Fruit fly (Drosophila melanogaster) whole organism, embryonic: ENCODE results near the gene Cont.

Source experiments
- ATbp ChIP-seq: fragments of 200-800 bp; sonication (Bioruptor generic); optimal IDR thresholded peaks from 2 replicates; lab custom pipeline; 2017; ENCODE audit warnings: missing biosample characterization, mild to moderate bottlenecking, missing genetic modification characterization, missing genetic modification reagents
- Atf-2 ChIP-seq: fragments of 200-800 bp; sonication (Bioruptor generic); optimal IDR thresholded peaks from 2 replicates; lab custom pipeline; 2016; ENCODE audit warnings: missing biosample characterization, missing genetic modification characterization
- CG12155 ChIP-seq: fragments of 200-800 bp; sonication (Bioruptor generic); optimal IDR thresholded peaks from 3 replicates; lab custom pipeline; 2016; ENCODE audit warnings: missing biosample characterization, missing genetic modification characterization
- CG1233 ChIP-seq: fragments of 200-800 bp; sonication (Bioruptor generic); optimal IDR thresholded peaks from 4 replicates; lab custom pipeline; 2018; ENCODE audit warnings: missing biosample characterization, mild to moderate bottlenecking, missing genetic modification characterization
- CG13287 ChIP-seq: fragments of 200-800 bp; sonication (Bioruptor generic); IDR thresholded peaks from 2 replicates; pipeline ENCODE4 v1.3.6; 2022; ENCODE audit warnings: missing biosample characterization, missing genetic modification characterization; ENCODE audit not compliant: partially characterized antibody
- CG1647 ChIP-seq: fragments of 200-800 bp; sonication (Bioruptor generic); optimal IDR thresholded peaks from 3 replicates; lab custom pipeline; 2016; ENCODE audit warnings: missing biosample characterization, missing genetic modification characterization
- CG17385 ChIP-seq: fragments of 200-800 bp; sonication (Bioruptor generic); optimal IDR thresholded peaks from 3 replicates; lab custom pipeline; 2018; ENCODE audit warnings: missing biosample characterization, mild to moderate bottlenecking, missing genetic modification characterization
- CG18476 ChIP-seq: fragments of 200-800 bp; sonication (Bioruptor generic); optimal IDR thresholded peaks from 2 replicates; lab custom pipeline; 2016; ENCODE audit warnings: missing biosample characterization, mild to moderate bottlenecking, missing genetic modification characterization
- CG18619 ChIP-seq: fragments of 200-800 bp; sonication (Bioruptor generic); optimal IDR thresholded peaks from 3 replicates; lab custom pipeline; 2017; ENCODE audit warnings: missing biosample characterization, mild to moderate bottlenecking, missing genetic modification characterization
- CG32772 ChIP-seq: fragments of 200-800 bp; sonication (Bioruptor generic); IDR thresholded peaks from 2 replicates; pipeline ENCODE4 v1.3.6; 2022; ENCODE audit warnings: missing biosample characterization, missing genetic modification characterization
- CG34376 ChIP-seq: fragments of 200-800 bp; sonication (Bioruptor generic); optimal IDR thresholded peaks from 2 replicates; lab custom pipeline; 2018; ENCODE audit warnings: missing biosample characterization, mild to moderate bottlenecking, missing genetic modification characterization
- CG42726 ChIP-seq: fragments of 200-800 bp; sonication (Bioruptor generic); IDR thresholded peaks from 2 replicates; pipeline ENCODE4 v1.3.6; 2022; ENCODE audit warnings: missing biosample characterization, missing genetic modification characterization; ENCODE audit not compliant: partially characterized antibody
- CG4820 ChIP-seq: fragments of 200-800 bp; sonication (Bioruptor generic); optimal IDR thresholded peaks from 3 replicates; lab custom pipeline; 2016; ENCODE audit warnings: missing biosample characterization, missing genetic modification characterization
- CG6854 ChIP-seq: fragments of 200-800 bp; sonication (Bioruptor generic); optimal IDR thresholded peaks from 3 replicates; lab custom pipeline; 2017; ENCODE audit warnings: missing biosample characterization, mild to moderate bottlenecking, missing genetic modification characterization
- CG8281 ChIP-seq: fragments of 200-800 bp; sonication (Bioruptor generic); optimal IDR thresholded peaks from 2 replicates; lab custom pipeline; 2018; ENCODE audit warnings: missing biosample characterization, mild to moderate bottlenecking, missing genetic modification characterization, moderate library complexity
- CG8388 ChIP-seq: fragments of 200-800 bp; sonication (Bioruptor generic); optimal IDR thresholded peaks from 2 replicates; lab custom pipeline; 2019; ENCODE audit warnings: missing biosample characterization, mild to moderate bottlenecking, missing genetic modification characterization, moderate library complexity
- CG9437 ChIP-seq: fragments of 200-800 bp; sonication (Bioruptor generic); optimal IDR thresholded peaks from 2 replicates; lab custom pipeline; 2018; ENCODE audit warnings: missing biosample characterization, mild to moderate bottlenecking, missing genetic modification characterization
- CG9817 ChIP-seq: fragments of 200-800 bp; sonication (Bioruptor generic); optimal IDR thresholded peaks from 2 replicates; lab custom pipeline; 2018; ENCODE audit warnings: missing biosample characterization, mild to moderate bottlenecking, missing genetic modification characterization, moderate library complexity
- CG9876 ChIP-seq: fragments of 200-800 bp; sonication (Bioruptor generic); optimal IDR thresholded peaks from 2 replicates; lab custom pipeline; 2016; ENCODE audit warnings: missing biosample characterization, missing genetic modification characterization
- CG9932 ChIP-seq: fragments of 200-800 bp; sonication (Bioruptor generic); IDR thresholded peaks from 2 replicates; pipeline ENCODE4 v1.3.6; 2022; ENCODE audit warnings: missing biosample characterization, missing genetic modification characterization
- CHES-1-like ChIP-seq: fragments of 200-800 bp; sonication (Bioruptor generic); optimal IDR thresholded peaks from 2 replicates; lab custom pipeline; 2016; ENCODE audit warnings: missing biosample characterization, missing genetic modification characterization
- CkIIα-i1 ChIP-seq: fragments of 200-800 bp; sonication (Bioruptor generic); IDR thresholded peaks from 2 replicates; pipeline ENCODE4 v1.3.6; 2022; ENCODE audit warnings: missing biosample characterization, missing genetic modification characterization
- D19B ChIP-seq: fragments of 200-800 bp; sonication (Bioruptor generic); optimal IDR thresholded peaks from 2 replicates; lab custom pipeline; 2017; ENCODE audit warnings: missing biosample characterization, mild to moderate bottlenecking, missing genetic modification characterization
- Dad ChIP-seq: fragments of 200-800 bp; sonication (Bioruptor generic); optimal IDR thresholded peaks from 3 replicates; lab custom pipeline; 2016; ENCODE audit warnings: missing biosample characterization, missing genetic modification characterization
- H2.0 ChIP-seq: fragments of 200-800 bp; sonication (Bioruptor generic); IDR thresholded peaks from 2 replicates; pipeline ENCODE4 v1.3.6; 2022; ENCODE audit warnings: missing biosample characterization, missing genetic modification characterization
- HLH54F ChIP-seq: fragments of 200-800 bp; sonication (Bioruptor generic); optimal IDR thresholded peaks from 3 replicates; lab custom pipeline; 2016; ENCODE audit warnings: missing biosample characterization, missing genetic modification characterization
- MESR4 ChIP-seq: fragments of 200-800 bp; sonication (Bioruptor generic); optimal IDR thresholded peaks from 2 replicates; lab custom pipeline; 2018; ENCODE audit warnings: missing biosample characterization, mild to moderate bottlenecking, missing genetic modification characterization, moderate library complexity
- Meics ChIP-seq: fragments of 200-800 bp; sonication (Bioruptor generic); optimal IDR thresholded peaks from 2 replicates; lab custom pipeline; 2017; ENCODE audit warnings: missing biosample characterization, mild to moderate bottlenecking, missing genetic modification characterization
- Six4 ChIP-seq: fragments of 200-800 bp; sonication (Bioruptor generic); optimal IDR thresholded peaks from 2 replicates; lab custom pipeline; 2016; ENCODE audit warnings: missing biosample characterization, missing genetic modification characterization
- Ssrp ChIP-seq: fragments of 200-800 bp; sonication (Bioruptor generic); optimal IDR thresholded peaks from 2 replicates; lab custom pipeline; 2018; ENCODE audit warnings: missing biosample characterization, mild to moderate bottlenecking, missing genetic modification characterization, moderate library complexity
- bowl ChIP-seq: fragments of 200-800 bp; sonication (Bioruptor generic); IDR thresholded peaks from 2 replicates; pipeline ENCODE4 v1.3.6; 2022; ENCODE audit warnings: missing biosample characterization, missing genetic modification characterization
- br ChIP-seq: fragments of >200 bp; optimal IDR thresholded peaks from 2 replicates; lab custom pipeline; 2017
- cad ChIP-seq: fragments of >200 bp; optimal IDR thresholded peaks from 2 replicates; lab custom pipeline; 2017; ENCODE audit warnings: missing biosample characterization, missing genetic modification characterization
- chinmo ChIP-seq: fragments of 200-800 bp; sonication (Bioruptor generic); IDR thresholded peaks from 4 replicates; pipeline ENCODE4 v1.3.6; 2022; ENCODE audit warnings: missing biosample characterization, missing genetic modification characterization; ENCODE audit not compliant: partially characterized antibody
- crc ChIP-seq: fragments of 200-800 bp; sonication (Bioruptor generic); optimal IDR thresholded peaks from 2 replicates; lab custom pipeline; 2016; ENCODE audit warnings: missing biosample characterization, missing genetic modification characterization
- crol ChIP-seq: fragments of 200-800 bp; sonication (Bioruptor generic); IDR thresholded peaks from 2 replicates; pipeline ENCODE4 v1.3.6; 2022; ENCODE audit warnings: missing biosample characterization, missing genetic modification characterization
- da ChIP-seq: fragments of 200-800 bp; sonication (Bioruptor generic); optimal IDR thresholded peaks from 2 replicates; lab custom pipeline; 2016; ENCODE audit warnings: missing biosample characterization, missing genetic modification characterization
- disco-r ChIP-seq: fragments of 200-800 bp; sonication (Bioruptor generic); optimal IDR thresholded peaks from 2 replicates; lab custom pipeline; 2016; ENCODE audit warnings: missing biosample characterization, missing genetic modification characterization
- emc ChIP-seq: fragments of 200-800 bp; sonication (Bioruptor generic); optimal IDR thresholded peaks from 2 replicates; lab custom pipeline; 2016; ENCODE audit warnings: missing biosample characterization, missing genetic modification characterization
- eve ChIP-seq, 2 experiments: fragments of >200 bp; optimal IDR thresholded peaks; 2 replicates each; lab custom pipeline; 2017; ENCODE audit warnings: missing biosample characterization in 2 of 2, missing genetic modification characterization in 2 of 2
- hkb ChIP-seq, 2 experiments: fragments of 200-800 bp in 1 of 2; fragments of >200 bp in 1 of 2; sonication (Bioruptor generic) in 1 of 2; IDR thresholded peaks in 1 of 2; optimal IDR thresholded peaks in 1 of 2; 2 replicates each; pipeline versions ENCODE4 v1.3.6 to Lab custom; 2017 to 2022; ENCODE audit warnings: missing biosample characterization in 1 of 2, missing genetic modification characterization in 1 of 2
- knrl ChIP-seq: fragments of 200-800 bp; sonication (Bioruptor generic); IDR thresholded peaks from 3 replicates; pipeline ENCODE4 v1.3.6; 2022; ENCODE audit warnings: missing biosample characterization, missing genetic modification characterization; ENCODE audit not compliant: partially characterized antibody
- luna ChIP-seq: fragments of 200-800 bp; sonication (Bioruptor generic); optimal IDR thresholded peaks from 2 replicates; lab custom pipeline; 2016; ENCODE audit warnings: missing biosample characterization, missing genetic modification characterization
- pan ChIP-seq, 4 experiments: fragments of >200 bp in 3 of 4; fragments of 200-800 bp in 1 of 4; sonication (Bioruptor generic) in 1 of 4; optimal IDR thresholded peaks in 3 of 4; IDR thresholded peaks in 1 of 4; 2 replicates each; pipeline versions ENCODE4 v1.3.6 to Lab custom; 2017 to 2022; ENCODE audit warnings: missing biosample characterization in 2 of 4, missing genetic modification characterization in 2 of 4, mixed read lengths in 1 of 4
- prd ChIP-seq, 3 experiments: fragments of >200 bp in 2 of 3; fragments of 200-800 bp in 1 of 3; sonication (Bioruptor generic) in 1 of 3; optimal IDR thresholded peaks in 2 of 3; IDR thresholded peaks in 1 of 3; 2 replicates in 2 of 3; 3 replicates in 1 of 3; pipeline versions ENCODE4 v1.3.6 to Lab custom; 2017 to 2022; ENCODE audit warnings: missing biosample characterization in 1 of 3, missing genetic modification characterization in 1 of 3
- ranshi ChIP-seq: fragments of 200-800 bp; sonication (Bioruptor generic); IDR thresholded peaks from 2 replicates; pipeline ENCODE4 v1.3.6; 2022; ENCODE audit warnings: missing biosample characterization, missing genetic modification characterization
- salm ChIP-seq: fragments of 200-800 bp; sonication (Bioruptor generic); optimal IDR thresholded peaks from 2 replicates; lab custom pipeline; 2018; ENCODE audit warnings: missing biosample characterization, mild to moderate bottlenecking, missing genetic modification characterization
- scrt ChIP-seq: fragments of 200-800 bp; sonication (Bioruptor generic); optimal IDR thresholded peaks from 2 replicates; lab custom pipeline; 2018; ENCODE audit warnings: missing biosample characterization, mild to moderate bottlenecking, missing genetic modification characterization, moderate library complexity
- usp ChIP-seq: fragments of >200 bp; optimal IDR thresholded peaks from 2 replicates; lab custom pipeline; 2017; ENCODE audit warnings: missing biosample characterization, missing genetic modification characterization
- zen ChIP-seq: fragments of 200-800 bp; sonication (Bioruptor generic); optimal IDR thresholded peaks from 3 replicates; lab custom pipeline; 2018; ENCODE audit warnings: missing biosample characterization, mild to moderate bottlenecking, missing genetic modification characterization, moderate library complexity

Gene Cont

dm6 chr3R:4333964-4334363 lies 47.1 kb upstream of the Cont start, which contains the start of gene CG9776 (continued):
- TF ChIP-seq scrt (GFP tag; lab: Kevin White, UChicago) (no peak), CG8388 (no peak), br (lab: Kevin White, UChicago) (no peak), CG9437 (GFP tag; lab: Kevin White, UChicago) (peak; percentile 61), CG1233 (GFP tag; lab: Kevin White, UChicago) (peak; percentile 37), salm (tag; lab: Kevin White, UChicago) (no peak), eve (GFP tag; optimal IDR thresholded peaks at IDR 0.05; lab: Kevin White, UChicago) (no peak), CG32772 (GFP tag; lab: Robert Waterston, UW) (no peak), CG9932 (GFP tag; lab: Robert Waterston, UW) (peak; percentile 77), H2.0 (GFP tag; lab: Robert Waterston, UW) (no peak), Dad (GFP tag; lab: Kevin White, UChicago) (peak; percentile 52), Meics (GFP tag; lab: Kevin White, UChicago) (no peak), CG34376 (GFP tag; lab: Kevin White, UChicago) (no peak), CkIIα-i1 (GFP tag; lab: Robert Waterston, UW) (0 out of 2 replicates have a peak, but pooled peaks have one; percentile 4), CG13287 (GFP tag; lab: Robert Waterston, UW) (peak; percentile 98), CG9817 (tag; lab: Kevin White, UChicago) (no peak), crc (GFP tag; lab: Kevin White, UChicago) (peak; percentile 31), CG1647 (GFP tag; lab: Kevin White, UChicago) (peak; percentile 23), chinmo (GFP tag; lab: Robert Waterston, UW) (peak; percentile 99), Atf-2 (peak; percentile 36), CG6854 (no peak), knrl (GFP tag; lab: Robert Waterston, UW) (peak; percentile 98), CG18476 (GFP tag; lab: Kevin White, UChicago) (peak; percentile 42), CG17385 (no peak), disco-r (GFP tag; lab: Kevin White, UChicago) (peak; percentile 11), MESR4 (GFP tag; lab: Kevin White, UChicago) (peak; percentile 86), CG4820 (GFP tag; lab: Kevin White, UChicago) (peak; percentile 63), Six4 (GFP tag; lab: Kevin White, UChicago) (no peak), Ssrp (peak; percentile 64), ranshi (GFP tag; lab: Robert Waterston, UW) (peak; percentile 54; the same call in 1 of the 2 replicates), CHES-1-like (GFP tag; lab: Kevin White, UChicago) (peak; percentile 73), hkb (optimal IDR thresholded peaks at IDR 0.05; lab: Kevin White, UChicago) (peak; percentile 30), hkb (GFP tag; IDR thresholded peaks at IDR 0.05; lab: Robert Waterston, UW) (peak; percentile 84), usp (no peak), luna (GFP tag; lab: Kevin White, UChicago) (peak; percentile 53), bowl (GFP tag; lab: Robert Waterston, UW) (no peak), CG8281 (tag; lab: Kevin White, UChicago) (no peak), CG18619 (GFP tag; lab: Kevin White, UChicago) (no peak), ATbp (GFP tag; lab: Kevin White, UChicago) (no peak), prd (optimal IDR thresholded peaks at IDR 0.05; lab: Kevin White, UChicago) (no peak), prd (GFP tag; IDR thresholded peaks at IDR 0.05; lab: Robert Waterston, UW) (peak; percentile 54; the same call in 2 of the 3 replicates), D19B (GFP tag; lab: Kevin White, UChicago) (peak; percentile 15), da (peak; percentile 34), HLH54F (GFP tag; lab: Kevin White, UChicago) (peak; percentile 71), CG42726 (GFP tag; lab: Robert Waterston, UW) (peak; percentile 97), CG12155 (GFP tag; lab: Kevin White, UChicago) (peak; percentile 63), emc (GFP tag; lab: Kevin White, UChicago) (no peak), pan (optimal IDR thresholded peaks at IDR 0.05; lab: Kevin White, UChicago) (no peak), pan (GFP tag; optimal IDR thresholded peaks at IDR 0.05 in 1 of 2, IDR thresholded peaks at IDR 0.05 in 1 of 2) (peak in 1 of 2 experiments; percentile 50), zen (tag; lab: Kevin White, UChicago) (peak; percentile 76), crol (GFP tag; lab: Robert Waterston, UW) (no peak), cad (GFP tag; lab: Kevin White, UChicago) (no peak), CG9876 (peak; percentile 16)
